Worm (Caenorhabditis elegans) whole organism, young adult: ENCODE measurements around the gene bed-2.
A peak's percentile ranks its signal among the peaks of the same experiment; 100 is the strongest.

Experiments used
- B0261.1 ChIP-seq: sonication (generic microtip); optimal IDR thresholded peaks from 2 replicates; lab custom pipeline; 2016; ENCODE audit warnings: mild to moderate bottlenecking, missing genetic modification characterization, moderate library complexity, missing compliant biosample characterization
- B0336.3 ChIP-seq: fragments of 200-800 bp; sonication (Bioruptor generic); IDR thresholded peaks from 2 replicates; pipeline ENCODE4 v1.3.6; 2022; ENCODE audit warnings: missing genetic modification characterization, missing compliant biosample characterization
- C06A6.2 ChIP-seq: fragments of 200-800 bp; sonication (Bioruptor generic); conservative IDR thresholded peaks from 2 replicates; pipeline ENCODE4 v1.3.6; 2022; ENCODE audit warnings: missing genetic modification characterization, missing compliant biosample characterization
- D2030.7 ChIP-seq: fragments of 200-800 bp; sonication (Bioruptor generic); IDR thresholded peaks from 2 replicates; pipeline ENCODE4 v1.3.6; 2022; ENCODE audit warnings: missing genetic modification reagents, missing genetic modification characterization, missing compliant biosample characterization
- F22D6.2 ChIP-seq: sonication (generic microtip); optimal IDR thresholded peaks from 2 replicates; lab custom pipeline; 2016; ENCODE audit warnings: mild to moderate bottlenecking, missing genetic modification characterization, missing compliant biosample characterization
- F23B12.7 ChIP-seq: sonication (generic microtip); optimal IDR thresholded peaks from 2 replicates; lab custom pipeline; 2017; ENCODE audit warnings: missing genetic modification characterization, mild to moderate bottlenecking, missing compliant biosample characterization, antibody characterized with exemption, moderate library complexity; ENCODE audit not compliant: insufficient read depth
- F37B4.10 ChIP-seq: fragments of 200-800 bp; sonication (Bioruptor generic); IDR thresholded peaks from 2 replicates; pipeline ENCODE4 v1.3.6; 2022; ENCODE audit warnings: missing genetic modification characterization, missing compliant biosample characterization
- F57C9.4 ChIP-seq: sonication (generic microtip); optimal IDR thresholded peaks from 2 replicates; lab custom pipeline; 2017; ENCODE audit warnings: mild to moderate bottlenecking, missing genetic modification characterization, missing compliant biosample characterization
- T07F8.4 ChIP-seq: sonication (generic microtip); optimal IDR thresholded peaks from 2 replicates; lab custom pipeline; 2016; ENCODE audit warnings: mild to moderate bottlenecking, missing genetic modification characterization, moderate library complexity, missing compliant biosample characterization
- Y67H2A.10 ChIP-seq: fragments of 200-800 bp; sonication (Bioruptor generic); conservative IDR thresholded peaks from 2 replicates; pipeline ENCODE4 v1.3.6; 2022; ENCODE audit warnings: missing genetic modification reagents, missing genetic modification characterization, missing compliant biosample characterization
- Y95B8A.8 ChIP-seq: fragments of 200-800 bp; sonication (Bioruptor generic); IDR thresholded peaks from 2 replicates; pipeline ENCODE4 v1.3.6; 2022; ENCODE audit warnings: missing genetic modification reagents, missing genetic modification characterization, missing compliant biosample characterization
- akir-1 ChIP-seq: fragments of 200-800 bp; sonication (Bioruptor generic); optimal IDR thresholded peaks from 2 replicates; lab custom pipeline; 2018; ENCODE audit warnings: mild to moderate bottlenecking, missing genetic modification characterization, moderate library complexity, missing compliant biosample characterization
- ama-1 ChIP-seq, 3 experiments: fragments of 150-350 bp in 1 of 3; sonication (generic microtip) in 2 of 3; optimal IDR thresholded peaks; 2 replicates each; lab custom pipeline; 2014 to 2018; ENCODE audit warnings: missing biosample characterization in 2 of 3, missing genetic modification characterization in 2 of 3, missing genetic modification reagents in 2 of 3
- aptf-2 ChIP-seq: fragments of 200-800 bp; sonication (Bioruptor generic); conservative IDR thresholded peaks from 2 replicates; pipeline ENCODE4 v1.3.6; 2022; ENCODE audit warnings: missing genetic modification reagents, missing genetic modification characterization, missing compliant biosample characterization
- aptf-3 ChIP-seq: fragments of 200-800 bp; sonication (Bioruptor generic); IDR thresholded peaks from 2 replicates; pipeline ENCODE4 v1.3.6; 2022; ENCODE audit warnings: missing genetic modification characterization, missing compliant biosample characterization
- athp-1 ChIP-seq: sonication (generic microtip); optimal IDR thresholded peaks from 2 replicates; lab custom pipeline; 2017; ENCODE audit warnings: mild to moderate bottlenecking, missing genetic modification characterization, missing compliant biosample characterization
- ceh-40 ChIP-seq: fragments of 200-800 bp; sonication (Bioruptor generic); IDR thresholded peaks from 2 replicates; pipeline ENCODE4 v1.3.6; 2022; ENCODE audit warnings: missing genetic modification characterization, missing compliant biosample characterization
- dpff-1 ChIP-seq: sonication (generic microtip); optimal IDR thresholded peaks from 2 replicates; lab custom pipeline; 2017; ENCODE audit warnings: mild to moderate bottlenecking, missing genetic modification characterization, missing compliant biosample characterization
- dpl-1 ChIP-seq: fragments of 150-350 bp; optimal IDR thresholded peaks from 2 replicates; lab custom pipeline; 2014; ENCODE audit warnings: missing biosample characterization, missing genetic modification reagents, missing genetic modification characterization
- egl-44 ChIP-seq: fragments of 200-800 bp; sonication (Bioruptor generic); IDR thresholded peaks from 2 replicates; pipeline ENCODE4 v1.3.6; 2022; ENCODE audit warnings: missing genetic modification reagents, missing genetic modification characterization, missing compliant biosample characterization
- egrh-3 ChIP-seq: fragments of 200-800 bp; sonication (Bioruptor generic); IDR thresholded peaks from 2 replicates; pipeline ENCODE4 v1.3.6; 2022; ENCODE audit warnings: missing genetic modification reagents, missing genetic modification characterization, missing compliant biosample characterization
- fkh-3 ChIP-seq: sonication (generic microtip); optimal IDR thresholded peaks from 2 replicates; lab custom pipeline; 2016; ENCODE audit warnings: mild to moderate bottlenecking, missing genetic modification characterization, missing compliant biosample characterization
- gei-17 ChIP-seq: fragments of 200-800 bp; sonication (Bioruptor generic); optimal IDR thresholded peaks from 2 replicates; lab custom pipeline; 2018; ENCODE audit warnings: mild to moderate bottlenecking, missing genetic modification characterization, missing compliant biosample characterization
- hmg-1.2 ChIP-seq: fragments of 200-800 bp; sonication (Bioruptor generic); IDR thresholded peaks from 2 replicates; pipeline ENCODE4 v1.3.6; 2022; ENCODE audit warnings: missing genetic modification reagents, missing genetic modification characterization, missing compliant biosample characterization
- hrde-1 ChIP-seq: sonication (generic microtip); optimal IDR thresholded peaks from 2 replicates; lab custom pipeline; 2016; ENCODE audit warnings: missing genetic modification characterization, mild to moderate bottlenecking, missing compliant biosample characterization, moderate library complexity, missing genotype, missing genetic modification reagents, borderline replicate concordance
- lag-1 ChIP-seq: fragments of 200-800 bp; sonication (Bioruptor generic); IDR thresholded peaks from 2 replicates; pipeline ENCODE4 v1.3.6; 2022; ENCODE audit warnings: missing genetic modification reagents, missing genetic modification characterization, missing compliant biosample characterization
- let-607 ChIP-seq, 2 experiments: fragments of 200-800 bp in 1 of 2; sonication (Bioruptor generic) in 1 of 2; sonication (generic microtip) in 1 of 2; optimal IDR thresholded peaks; 2 replicates each; lab custom pipeline; 2016 to 2018; ENCODE audit warnings: mild to moderate bottlenecking in 2 of 2, missing compliant biosample characterization in 2 of 2, missing genetic modification characterization in 2 of 2, moderate library complexity in 2 of 2, missing genotype in 1 of 2
- lin-35 ChIP-seq, 3 experiments: fragments of 150-350 bp in 2 of 3; sonication (generic microtip) in 1 of 3; optimal IDR thresholded peaks; 2 replicates each; lab custom pipeline; 2014 to 2018; ENCODE audit warnings: missing biosample characterization in 3 of 3, missing genetic modification characterization in 3 of 3, missing genetic modification reagents in 3 of 3
- lin-40 ChIP-seq: sonication (generic microtip); optimal IDR thresholded peaks from 2 replicates; lab custom pipeline; 2016; ENCODE audit warnings: missing genetic modification characterization, mild to moderate bottlenecking, missing compliant biosample characterization, missing genotype, missing genetic modification reagents
- lir-1 ChIP-seq: fragments of 200-800 bp; sonication (Bioruptor generic); conservative IDR thresholded peaks from 2 replicates; pipeline ENCODE4 v1.3.6; 2022; ENCODE audit warnings: missing genetic modification reagents, missing genetic modification characterization, missing compliant biosample characterization
- madf-6 ChIP-seq: fragments of 200-800 bp; sonication (Bioruptor generic); IDR thresholded peaks from 2 replicates; pipeline ENCODE4 v1.3.6; 2022; ENCODE audit warnings: missing genetic modification reagents, missing genetic modification characterization, missing compliant biosample characterization
- mel-28 ChIP-seq: sonication (generic microtip); optimal IDR thresholded peaks from 2 replicates; lab custom pipeline; 2016; ENCODE audit warnings: borderline replicate concordance, mild to moderate bottlenecking, missing genetic modification characterization, missing compliant biosample characterization
- nfya-1 ChIP-seq: sonication (generic microtip); optimal IDR thresholded peaks from 2 replicates; lab custom pipeline; 2017; ENCODE audit warnings: antibody characterized with exemption, missing compliant biosample characterization, missing genetic modification characterization, borderline replicate concordance; ENCODE audit not compliant: insufficient read depth
- nfya-2 ChIP-seq: fragments of 200-800 bp; sonication (Bioruptor generic); IDR thresholded peaks from 2 replicates; pipeline ENCODE4 v1.3.6; 2022; ENCODE audit warnings: missing genetic modification reagents, missing genetic modification characterization, missing compliant biosample characterization
- nhr-120 ChIP-seq: fragments of 200-800 bp; sonication (Bioruptor generic); IDR thresholded peaks from 2 replicates; pipeline ENCODE4 v1.3.6; 2022; ENCODE audit warnings: missing genetic modification characterization, missing compliant biosample characterization
- nhr-179 ChIP-seq: sonication (generic microtip); optimal IDR thresholded peaks from 2 replicates; lab custom pipeline; 2016; ENCODE audit warnings: mild to moderate bottlenecking, missing genetic modification characterization, missing compliant biosample characterization
- rcor-1 ChIP-seq: fragments of 200-800 bp; sonication (Bioruptor generic); IDR thresholded peaks from 2 replicates; pipeline ENCODE4 v1.3.6; 2022; ENCODE audit warnings: missing genetic modification reagents, missing genetic modification characterization, missing compliant biosample characterization
- rpc-1 ChIP-seq, 2 experiments: fragments of 150-350 bp in 1 of 2; sonication (generic microtip) in 1 of 2; optimal IDR thresholded peaks; 2 replicates each; lab custom pipeline; 2014 to 2018; ENCODE audit warnings: missing biosample characterization in 1 of 2, missing genetic modification characterization in 1 of 2, missing genetic modification reagents in 1 of 2, missing genotype in 1 of 2
- sdz-38 ChIP-seq: sonication (generic microtip); optimal IDR thresholded peaks from 2 replicates; lab custom pipeline; 2016; ENCODE audit warnings: missing genotype, missing genetic modification characterization, missing compliant biosample characterization
- snpc-1.1 ChIP-seq: sonication (generic microtip); optimal IDR thresholded peaks from 2 replicates; lab custom pipeline; 2017; ENCODE audit warnings: missing genetic modification characterization, mild to moderate bottlenecking, missing compliant biosample characterization, antibody characterized with exemption, moderate library complexity, missing genotype, missing genetic modification reagents; ENCODE audit not compliant: insufficient read depth
- snpc-4 ChIP-seq, 5 experiments: fragments of 150-350 bp in 1 of 5; sonication (generic microtip) in 4 of 5; optimal IDR thresholded peaks; 2 replicates each; lab custom pipeline; 2014 to 2018; ENCODE audit warnings: missing genetic modification characterization in 5 of 5, missing biosample characterization in 3 of 5, antibody characterized with exemption in 2 of 5, mild to moderate bottlenecking in 2 of 5, missing compliant biosample characterization in 2 of 5, missing genotype in 2 of 5, moderate library complexity in 2 of 5, missing genetic modification reagents in 1 of 5
- somi-1 ChIP-seq: fragments of 200-800 bp; sonication (Bioruptor generic); optimal IDR thresholded peaks from 2 replicates; lab custom pipeline; 2018; ENCODE audit warnings: mild to moderate bottlenecking, missing genetic modification characterization, missing compliant biosample characterization
- tbp1 ChIP-seq: fragments of 200-800 bp; sonication (Bioruptor generic); optimal IDR thresholded peaks from 2 replicates; lab custom pipeline; 2018; ENCODE audit warnings: mild to moderate bottlenecking, missing genetic modification characterization, missing compliant biosample characterization
- xnd-1 ChIP-seq: sonication (generic microtip); optimal IDR thresholded peaks from 2 replicates; lab custom pipeline; 2016; ENCODE audit warnings: missing genotype, missing genetic modification reagents, missing genetic modification characterization, missing compliant biosample characterization
- ztf-22 ChIP-seq: fragments of 200-800 bp; sonication (Bioruptor generic); optimal IDR thresholded peaks from 2 replicates; lab custom pipeline; 2018; ENCODE audit warnings: mild to moderate bottlenecking, missing genetic modification characterization, moderate library complexity, missing compliant biosample characterization
- ztf-26 ChIP-seq: sonication (generic microtip); optimal IDR thresholded peaks from 2 replicates; lab custom pipeline; 2017; ENCODE audit warnings: missing genetic modification characterization, missing compliant biosample characterization
- ztf-3 ChIP-seq: fragments of 200-800 bp; sonication (Bioruptor generic); optimal IDR thresholded peaks from 2 replicates; lab custom pipeline; 2018; ENCODE audit warnings: mild to moderate bottlenecking, missing genetic modification characterization, missing compliant biosample characterization

Gene bed-2

DNA sequence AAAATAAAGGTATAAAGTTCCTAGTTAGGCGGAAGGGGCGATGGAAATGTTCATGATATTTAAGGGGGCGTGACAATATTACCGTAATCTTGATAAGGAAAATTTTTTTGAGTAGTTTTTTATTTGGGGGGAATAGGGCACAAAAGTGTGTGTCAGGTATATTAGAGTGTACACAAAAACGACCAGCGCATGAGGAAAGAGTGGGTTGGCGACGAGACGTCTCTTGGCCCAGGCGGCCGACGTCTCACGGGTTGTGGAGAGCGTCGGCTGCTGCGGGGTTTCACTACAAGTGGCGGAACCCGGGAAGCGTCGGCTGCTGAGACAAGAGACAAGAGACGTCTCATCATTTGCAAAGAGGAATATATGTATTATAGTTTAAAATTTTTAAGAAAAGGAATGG lies 6.9 kb downstream of the bed-2 start (continued):
- TF ChIP-seq fkh-3, result no peak
- TF ChIP-seq nhr-179 (tag; lab: Kevin White, UChicago), result no peak
- TF ChIP-seq ztf-3, result no peak
- TF ChIP-seq sdz-38 (tag; lab: Kevin White, UChicago), result no peak
- TF ChIP-seq madf-6 (GFP tag; lab: Robert Waterston, UW), result no peak
- no peak for TF ChIP-seq C06A6.2
- no peak for TF ChIP-seq T07F8.4
- no peak for TF ChIP-seq hrde-1 (tag; lab: Kevin White, UChicago)
- no peak for TF ChIP-seq gei-17 (GFP tag; lab: Kevin White, UChicago)
- 0 out of 2 replicates have a peak, but pooled peaks have one; percentile 35 for TF ChIP-seq lir-1 (GFP tag; lab: Robert Waterston, UW)
- no peak for TF ChIP-seq Y95B8A.8 (GFP tag; lab: Robert Waterston, UW)
- TF ChIP-seq Y67H2A.10 (GFP tag; lab: Robert Waterston, UW), result no peak
- peak; percentile 80 for TF ChIP-seq B0336.3
- no peak for TF ChIP-seq dpl-1 (GFP tag; lab: Kevin White, UChicago)
- TF ChIP-seq F37B4.10, result no peak
- TF ChIP-seq hmg-1.2 (GFP tag; lab: Robert Waterston, UW), result peak; percentile 73
- peak; percentile 6 for TF ChIP-seq tbp1 (GFP tag; lab: Kevin White, UChicago)
- no peak for TF ChIP-seq F23B12.7
- no peak for TF ChIP-seq xnd-1 (tag; lab: Kevin White, UChicago)
- TF ChIP-seq akir-1 (GFP tag; lab: Kevin White, UChicago), result no peak
- no peak for TF ChIP-seq aptf-3 (GFP tag; lab: Robert Waterston, UW)
- no peak for TF ChIP-seq nhr-120
- TF ChIP-seq lin-35 (GFP tag; optimal IDR thresholded peaks at IDR 0.05; lab: Kevin White, UChicago), result no peak
- TF ChIP-seq egrh-3 (GFP tag; lab: Robert Waterston, UW), result peak; percentile 84
- TF ChIP-seq nfya-1 (tag; lab: Kevin White, UChicago), result no peak
- TF ChIP-seq egl-44 (GFP tag; lab: Robert Waterston, UW), result no peak
- TF ChIP-seq ztf-22, result no peak
- no peak for TF ChIP-seq lag-1 (GFP tag; lab: Robert Waterston, UW)
- no peak for TF ChIP-seq dpff-1 (tag; lab: Kevin White, UChicago)
- no peak for TF ChIP-seq D2030.7 (GFP tag; lab: Robert Waterston, UW)
- no peak for TF ChIP-seq nfya-2 (GFP tag; lab: Robert Waterston, UW)
- peak; percentile 26; the same call in 1 of the 2 replicates for TF ChIP-seq rcor-1 (GFP tag; lab: Robert Waterston, UW)
- no peak for TF ChIP-seq somi-1
- TF ChIP-seq aptf-2 (GFP tag; lab: Robert Waterston, UW), result no peak
- TF ChIP-seq lin-40 (tag; lab: Kevin White, UChicago), result peak; percentile 62
- no peak for TF ChIP-seq B0261.1
- TF ChIP-seq snpc-4 (GFP tag; optimal IDR thresholded peaks at IDR 0.05; lab: Kevin White, UChicago), result peak; percentile 93
- peak; percentile 98 to 99 (median 99) for TF ChIP-seq snpc-4 (tag; optimal IDR thresholded peaks at IDR 0.05; lab: Kevin White, UChicago)
- no peak for TF ChIP-seq ceh-40 (GFP tag; lab: Robert Waterston, UW)
- peak; percentile 22 for TF ChIP-seq athp-1 (tag; lab: Kevin White, UChicago)
- TF ChIP-seq F22D6.2, result no peak
- peak in 1 of 2 experiments; percentile 57 for TF ChIP-seq let-607 (tag; optimal IDR thresholded peaks at IDR 0.05; lab: Kevin White, UChicago)
- peak; percentile 74 for TF ChIP-seq snpc-1.1 (tag; lab: Kevin White, UChicago)
- no peak for TF ChIP-seq rpc-1 (optimal IDR thresholded peaks at IDR 0.05; lab: Kevin White, UChicago)
- TF ChIP-seq rpc-1 (tag; optimal IDR thresholded peaks at IDR 0.05; lab: Kevin White, UChicago), result no peak
- no peak for TF ChIP-seq ama-1 (optimal IDR thresholded peaks at IDR 0.05; lab: Kevin White, UChicago)
- TF ChIP-seq ama-1 (GFP tag; optimal IDR thresholded peaks at IDR 0.05; lab: Kevin White, UChicago), result no peak
- peak; percentile 66 for TF ChIP-seq ztf-26 (tag; lab: Kevin White, UChicago)
- TF ChIP-seq F57C9.4 (tag; lab: Kevin White, UChicago), result no peak
- peak; percentile 30 for TF ChIP-seq mel-28
